Fruit fly (Drosophila melanogaster) whole organism, embryonic: Measurements from ENCODE around the gene CG16972.
A peak's percentile ranks its signal among the peaks of the same experiment; 100 is the strongest.

Experiments
- Adf1 ChIP-seq: fragments of 200-800 bp; sonication (Bioruptor generic); IDR thresholded peaks from 2 replicates; pipeline ENCODE4 v1.3.6; 2022; ENCODE audit warnings: missing biosample characterization, missing genetic modification characterization
- Antp ChIP-seq: fragments of 200-800 bp; sonication (Bioruptor generic); optimal IDR thresholded peaks from 3 replicates; lab custom pipeline; 2016; ENCODE audit warnings: missing biosample characterization, missing genetic modification characterization
- BtbVII ChIP-seq: fragments of 200-800 bp; sonication (Bioruptor generic); optimal IDR thresholded peaks from 3 replicates; lab custom pipeline; 2017; ENCODE audit warnings: missing biosample characterization, mild to moderate bottlenecking, missing genetic modification characterization
- C15 ChIP-seq: fragments of 200-800 bp; sonication (Bioruptor generic); IDR thresholded peaks from 3 replicates; pipeline ENCODE4 v1.3.6; 2022; ENCODE audit warnings: missing biosample characterization, missing genetic modification characterization
- CG10979 ChIP-seq: fragments of 200-800 bp; sonication (Bioruptor generic); optimal IDR thresholded peaks from 2 replicates; lab custom pipeline; 2018; ENCODE audit warnings: missing biosample characterization, mild to moderate bottlenecking, missing genetic modification characterization, moderate library complexity
- CG11696 ChIP-seq: fragments of 200-800 bp; sonication (Bioruptor generic); IDR thresholded peaks from 2 replicates; pipeline ENCODE4 v1.3.6; 2022; ENCODE audit warnings: missing biosample characterization, missing genetic modification characterization
- CG12219 ChIP-seq: fragments of 200-800 bp; sonication (Bioruptor generic); optimal IDR thresholded peaks from 3 replicates; lab custom pipeline; 2018; ENCODE audit warnings: missing biosample characterization, mild to moderate bottlenecking, missing genetic modification characterization
- CG1233 ChIP-seq: fragments of 200-800 bp; sonication (Bioruptor generic); optimal IDR thresholded peaks from 4 replicates; lab custom pipeline; 2018; ENCODE audit warnings: missing biosample characterization, mild to moderate bottlenecking, missing genetic modification characterization
- CG14860 ChIP-seq: fragments of 200-800 bp; sonication (Bioruptor generic); IDR thresholded peaks from 3 replicates; pipeline ENCODE4 v1.3.6; 2022; ENCODE audit warnings: missing biosample characterization, missing genetic modification characterization; ENCODE audit not compliant: partially characterized antibody
- CG1529 ChIP-seq: fragments of 200-800 bp; sonication (Bioruptor generic); optimal IDR thresholded peaks from 3 replicates; lab custom pipeline; 2018; ENCODE audit warnings: missing biosample characterization, missing genetic modification characterization
- CG1647 ChIP-seq: fragments of 200-800 bp; sonication (Bioruptor generic); optimal IDR thresholded peaks from 3 replicates; lab custom pipeline; 2016; ENCODE audit warnings: missing biosample characterization, missing genetic modification characterization
- CG16779 ChIP-seq: fragments of 200-800 bp; sonication (Bioruptor generic); IDR thresholded peaks from 2 replicates; pipeline ENCODE4 v1.3.6; 2022; ENCODE audit warnings: missing biosample characterization, missing genetic modification characterization
- CG16815 ChIP-seq: fragments of 200-800 bp; sonication (Bioruptor generic); optimal IDR thresholded peaks from 3 replicates; lab custom pipeline; 2017; ENCODE audit warnings: missing biosample characterization, mild to moderate bottlenecking, missing genetic modification characterization
- CG2116 ChIP-seq: fragments of 200-800 bp; sonication (Bioruptor generic); optimal IDR thresholded peaks from 3 replicates; lab custom pipeline; 2018; ENCODE audit warnings: missing biosample characterization, mild to moderate bottlenecking, missing genetic modification characterization
- CG34422 ChIP-seq: fragments of 200-800 bp; sonication (Bioruptor generic); IDR thresholded peaks from 3 replicates; pipeline ENCODE4 v1.3.6; 2022; ENCODE audit warnings: missing biosample characterization, missing genetic modification characterization
- CG3847 ChIP-seq: fragments of 200-800 bp; sonication (Bioruptor generic); IDR thresholded peaks from 2 replicates; pipeline ENCODE4 v1.3.6; 2022; ENCODE audit warnings: missing biosample characterization, missing genetic modification characterization
- CG6765 ChIP-seq: fragments of 200-800 bp; sonication (Bioruptor generic); optimal IDR thresholded peaks from 3 replicates; lab custom pipeline; 2017; ENCODE audit warnings: missing biosample characterization, mild to moderate bottlenecking, missing genetic modification characterization
- CG9817 ChIP-seq: fragments of 200-800 bp; sonication (Bioruptor generic); optimal IDR thresholded peaks from 2 replicates; lab custom pipeline; 2018; ENCODE audit warnings: missing biosample characterization, mild to moderate bottlenecking, missing genetic modification characterization, moderate library complexity
- Camta ChIP-seq: fragments of 200-800 bp; sonication (Bioruptor generic); optimal IDR thresholded peaks from 2 replicates; lab custom pipeline; 2016; ENCODE audit warnings: missing biosample characterization, missing genetic modification characterization
- Ets65A ChIP-seq: fragments of 200-800 bp; sonication (Bioruptor generic); peaks from one replicate; lab custom pipeline; 2016; ENCODE audit warnings: missing biosample characterization, missing genetic modification characterization
- MESR4 ChIP-seq: fragments of 200-800 bp; sonication (Bioruptor generic); optimal IDR thresholded peaks from 2 replicates; lab custom pipeline; 2018; ENCODE audit warnings: missing biosample characterization, mild to moderate bottlenecking, missing genetic modification characterization, moderate library complexity
- MTF-1 ChIP-seq: fragments of 200-800 bp; sonication (Bioruptor generic); optimal IDR thresholded peaks from 2 replicates; lab custom pipeline; 2018; ENCODE audit warnings: missing biosample characterization, mild to moderate bottlenecking, missing genetic modification characterization, borderline replicate concordance
- NC2α ChIP-seq: fragments of 200-800 bp; sonication (Bioruptor generic); optimal IDR thresholded peaks from 2 replicates; lab custom pipeline; 2016; ENCODE audit warnings: missing biosample characterization, missing genetic modification characterization
- Stat92E ChIP-seq, 3 experiments: fragments of >200 bp in 2 of 3; fragments of 200-800 bp in 1 of 3; sonication (Bioruptor generic) in 1 of 3; optimal IDR thresholded peaks; 2 replicates each; lab custom pipeline; 2017 to 2019; ENCODE audit warnings: missing biosample characterization in 3 of 3, missing genetic modification characterization in 3 of 3, mild to moderate bottlenecking in 1 of 3, moderate library complexity in 1 of 3
- YL-1 ChIP-seq: fragments of 200-800 bp; sonication (Bioruptor generic); optimal IDR thresholded peaks from 3 replicates; lab custom pipeline; 2017; ENCODE audit warnings: missing biosample characterization, mild to moderate bottlenecking, missing genetic modification characterization
- ab ChIP-seq: fragments of 200-800 bp; sonication (Bioruptor generic); optimal IDR thresholded peaks from 2 replicates; lab custom pipeline; 2016; ENCODE audit warnings: missing biosample characterization, missing genetic modification characterization
- ac ChIP-seq: fragments of 200-800 bp; sonication (Bioruptor generic); optimal IDR thresholded peaks from 3 replicates; lab custom pipeline; 2017; ENCODE audit warnings: missing biosample characterization, mild to moderate bottlenecking, missing genetic modification characterization
- aop ChIP-seq: fragments of 200-800 bp; sonication (Bioruptor generic); IDR thresholded peaks from 2 replicates; pipeline ENCODE4 v1.3.6; 2022; ENCODE audit warnings: missing biosample characterization, missing genetic modification characterization
- bab2 ChIP-seq: fragments of 200-800 bp; sonication (Bioruptor generic); optimal IDR thresholded peaks from 2 replicates; lab custom pipeline; 2016; ENCODE audit warnings: missing biosample characterization, missing genetic modification characterization
- chn ChIP-seq: fragments of 200-800 bp; sonication (Bioruptor generic); optimal IDR thresholded peaks from 2 replicates; lab custom pipeline; 2016; ENCODE audit warnings: missing biosample characterization, missing genetic modification characterization
- ci ChIP-seq: fragments of 200-800 bp; sonication (Bioruptor generic); IDR thresholded peaks from 3 replicates; pipeline ENCODE4 v1.3.6; 2022; ENCODE audit warnings: missing biosample characterization, missing genetic modification characterization
- dan ChIP-seq: fragments of 200-800 bp; sonication (Bioruptor generic); IDR thresholded peaks from 2 replicates; pipeline ENCODE4 v1.3.6; 2022; ENCODE audit warnings: missing biosample characterization, missing genetic modification characterization
- fd96Cb ChIP-seq: fragments of 200-800 bp; sonication (Bioruptor generic); optimal IDR thresholded peaks from 2 replicates; lab custom pipeline; 2018; ENCODE audit warnings: missing biosample characterization, mild to moderate bottlenecking, missing genetic modification characterization, moderate library complexity
- gsb ChIP-seq: fragments of 200-800 bp; sonication (Bioruptor generic); IDR thresholded peaks from 2 replicates; pipeline ENCODE4 v1.3.6; 2022; ENCODE audit warnings: missing biosample characterization, missing genetic modification characterization
- klu ChIP-seq: fragments of 200-800 bp; sonication (Bioruptor generic); IDR thresholded peaks from 2 replicates; pipeline ENCODE4 v1.3.6; 2022; ENCODE audit warnings: missing biosample characterization, missing genetic modification characterization
- nom ChIP-seq: fragments of 200-800 bp; sonication (Bioruptor generic); optimal IDR thresholded peaks from 2 replicates; lab custom pipeline; 2017; ENCODE audit warnings: missing biosample characterization, missing genetic modification characterization, mild to moderate bottlenecking, moderate library complexity, missing genetic modification reagents
- org-1 ChIP-seq: fragments of 200-800 bp; sonication (Bioruptor generic); optimal IDR thresholded peaks from 2 replicates; lab custom pipeline; 2017; ENCODE audit warnings: missing biosample characterization, missing genetic modification characterization
- pfk ChIP-seq: fragments of 200-800 bp; sonication (Bioruptor generic); optimal IDR thresholded peaks from 2 replicates; lab custom pipeline; 2018; ENCODE audit warnings: missing biosample characterization, mild to moderate bottlenecking, missing genetic modification characterization, moderate library complexity
- psq ChIP-seq: fragments of 200-800 bp; sonication (Bioruptor generic); optimal IDR thresholded peaks from 2 replicates; lab custom pipeline; 2017; ENCODE audit warnings: missing biosample characterization, missing genetic modification characterization
- schlank ChIP-seq: fragments of 200-800 bp; sonication (Bioruptor generic); optimal IDR thresholded peaks from 2 replicates; lab custom pipeline; 2018; ENCODE audit warnings: missing biosample characterization, mild to moderate bottlenecking, missing genetic modification characterization
- scrt ChIP-seq: fragments of 200-800 bp; sonication (Bioruptor generic); optimal IDR thresholded peaks from 2 replicates; lab custom pipeline; 2018; ENCODE audit warnings: missing biosample characterization, mild to moderate bottlenecking, missing genetic modification characterization, moderate library complexity
- sens-2 ChIP-seq: fragments of 200-800 bp; sonication (Bioruptor generic); IDR thresholded peaks from 2 replicates; pipeline ENCODE4 v1.3.6; 2022; ENCODE audit warnings: missing biosample characterization, missing genetic modification characterization
- seq ChIP-seq: fragments of 200-800 bp; sonication (Bioruptor generic); IDR thresholded peaks from 2 replicates; pipeline ENCODE4 v1.3.6; 2022; ENCODE audit warnings: missing biosample characterization, missing genetic modification characterization
- sim ChIP-seq: fragments of 200-800 bp; sonication (Bioruptor generic); IDR thresholded peaks from 2 replicates; pipeline ENCODE4 v1.3.6; 2022; ENCODE audit warnings: missing biosample characterization, missing genetic modification characterization
- sna ChIP-seq: fragments of 200-800 bp; sonication (Bioruptor generic); IDR thresholded peaks from 2 replicates; pipeline ENCODE4 v1.3.6; 2022; ENCODE audit warnings: missing biosample characterization, missing genetic modification characterization; ENCODE audit not compliant: partially characterized antibody
- sqz ChIP-seq: fragments of 200-800 bp; sonication (Bioruptor generic); optimal IDR thresholded peaks from 3 replicates; lab custom pipeline; 2018; ENCODE audit warnings: missing biosample characterization, mild to moderate bottlenecking, missing genetic modification characterization
- ssp ChIP-seq: fragments of 200-800 bp; sonication (Bioruptor generic); IDR thresholded peaks from 2 replicates; pipeline ENCODE4 v1.3.6; 2022; ENCODE audit warnings: missing biosample characterization, missing genetic modification characterization
- stc ChIP-seq: fragments of 200-800 bp; sonication (Bioruptor generic); IDR thresholded peaks from 2 replicates; pipeline ENCODE4 v1.3.6; 2022; ENCODE audit warnings: missing biosample characterization, missing genetic modification characterization
- tll ChIP-seq, 2 experiments: fragments of 200-800 bp in 1 of 2; fragments of >200 bp in 1 of 2; sonication (Bioruptor generic) in 1 of 2; optimal IDR thresholded peaks; 2 replicates each; lab custom pipeline; 2017 to 2019; ENCODE audit warnings: missing biosample characterization in 2 of 2, missing genetic modification characterization in 2 of 2, mild to moderate bottlenecking in 1 of 2, moderate library complexity in 1 of 2
- yki ChIP-seq: fragments of >200 bp; optimal IDR thresholded peaks from 3 replicates; lab custom pipeline; 2018
- zf30C ChIP-seq: fragments of 200-800 bp; sonication (Bioruptor generic); optimal IDR thresholded peaks from 3 replicates; lab custom pipeline; 2018; ENCODE audit warnings: missing biosample characterization, mild to moderate bottlenecking, missing genetic modification characterization

The CG16972 gene

DNA sequence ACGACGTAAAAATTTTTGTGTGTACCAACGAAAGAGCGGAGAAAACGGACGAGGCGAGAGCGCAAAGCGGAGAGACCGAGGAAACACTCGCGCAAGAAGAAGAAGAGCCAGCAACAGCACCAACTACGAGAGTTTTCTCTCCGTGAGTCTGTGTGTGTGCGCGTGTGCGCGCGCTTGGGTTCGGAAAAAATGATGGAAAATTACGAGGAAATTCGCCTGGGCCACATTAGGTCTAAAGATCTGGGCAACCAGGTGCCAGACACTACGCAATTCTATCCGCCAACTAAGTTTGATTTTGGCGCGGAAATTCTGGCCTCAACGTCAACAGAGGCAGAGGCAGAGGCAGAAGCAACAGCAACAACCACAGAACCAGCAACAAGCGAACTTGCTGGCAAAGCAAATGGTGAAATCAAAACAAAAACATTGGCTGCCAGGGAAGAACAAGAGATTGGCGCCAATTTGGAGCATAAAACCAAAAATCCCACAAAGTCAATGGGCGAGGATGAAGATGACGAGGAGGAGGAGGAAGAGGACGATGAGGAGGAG, 37.2 kb downstream of the CG16972 start, which contains the start of gene DnaJ-H (continued):
- TF ChIP-seq ab (GFP tag; lab: Kevin White, UChicago) (no peak), MESR4 (GFP tag; lab: Kevin White, UChicago) (peak; percentile 37), CG2116 (no peak), Ets65A (GFP tag; lab: Kevin White, UChicago) (no peak), YL-1 (GFP tag; lab: Kevin White, UChicago) (peak; percentile 16), CG1233 (GFP tag; lab: Kevin White, UChicago) (no peak), CG10979 (tag; lab: Kevin White, UChicago) (no peak), sens-2 (GFP tag; lab: Robert Waterston, UW) (no peak), psq (GFP tag; lab: Kevin White, UChicago) (peak; percentile 100), CG34422 (GFP tag; lab: Robert Waterston, UW) (peak; percentile 63; the same call in 1 of the 3 replicates), bab2 (GFP tag; lab: Kevin White, UChicago) (no peak), org-1 (no peak), seq (GFP tag; lab: Robert Waterston, UW) (no peak), zf30C (no peak), CG6765 (no peak), tll (GFP tag; optimal IDR thresholded peaks at IDR 0.05; lab: Kevin White, UChicago) (no peak), C15 (no peak), fd96Cb (tag; lab: Kevin White, UChicago) (no peak), ac (GFP tag; lab: Kevin White, UChicago) (no peak), CG9817 (tag; lab: Kevin White, UChicago) (no peak), ci (GFP tag; lab: Robert Waterston, UW) (no peak), CG1647 (GFP tag; lab: Kevin White, UChicago) (no peak), CG1529 (no peak), CG16779 (no peak), CG3847 (no peak), MTF-1 (GFP tag; lab: Kevin White, UChicago) (no peak), sim (no peak), BtbVII (GFP tag; lab: Kevin White, UChicago) (no peak), chn (GFP tag; lab: Kevin White, UChicago) (no peak), scrt (GFP tag; lab: Kevin White, UChicago) (peak; percentile 46), yki (no peak), sna (peak; percentile 55; the same call in 1 of the 2 replicates), aop (GFP tag; lab: Robert Waterston, UW) (no peak), schlank (tag; lab: Kevin White, UChicago) (no peak), Camta (GFP tag; lab: Kevin White, UChicago) (no peak), klu (no peak), CG11696 (GFP tag; lab: Robert Waterston, UW) (no peak), gsb (no peak), pfk (no peak), Adf1 (GFP tag; lab: Robert Waterston, UW) (peak; percentile 22; the same call in 1 of the 2 replicates), stc (GFP tag; lab: Robert Waterston, UW) (no peak), Antp (no peak), sqz (no peak), CG14860 (GFP tag; lab: Robert Waterston, UW) (no peak), dan (GFP tag; lab: Robert Waterston, UW) (no peak), nom (GFP tag; lab: Kevin White, UChicago) (peak; percentile 28), Stat92E (GFP tag; optimal IDR thresholded peaks at IDR 0.05; lab: Kevin White, UChicago) (no peak), CG12219 (GFP tag; lab: Kevin White, UChicago) (no peak), NC2α (GFP tag; lab: Kevin White, UChicago) (no peak), CG16815 (GFP tag; lab: Kevin White, UChicago) (no peak), ssp (GFP tag; lab: Robert Waterston, UW) (no peak)
